Fruit fly (Drosophila melanogaster) whole organism, embryonic: ENCODE data around the gene CG14427.

ENCODE experiments used
- B-H2 ChIP-seq: fragments of 200-800 bp; sonication (Bioruptor generic); optimal IDR thresholded peaks from 2 replicates; lab custom pipeline; 2018; ENCODE audit warnings: missing biosample characterization, mild to moderate bottlenecking, missing genetic modification characterization
- Bteb2 ChIP-seq: fragments of 200-800 bp; sonication (Bioruptor generic); optimal IDR thresholded peaks from 2 replicates; lab custom pipeline; 2016; ENCODE audit warnings: missing biosample characterization, missing genetic modification characterization
- CG10366 ChIP-seq: fragments of 200-800 bp; sonication (Bioruptor generic); IDR thresholded peaks from 2 replicates; pipeline ENCODE4 v1.3.6; 2022; ENCODE audit warnings: missing biosample characterization, missing genetic modification characterization
- CG11696 ChIP-seq: fragments of 200-800 bp; sonication (Bioruptor generic); IDR thresholded peaks from 2 replicates; pipeline ENCODE4 v1.3.6; 2022; ENCODE audit warnings: missing biosample characterization, missing genetic modification characterization
- CG14965 ChIP-seq: fragments of 200-800 bp; sonication (Bioruptor generic); optimal IDR thresholded peaks from 2 replicates; lab custom pipeline; 2016; ENCODE audit warnings: missing biosample characterization, missing genetic modification characterization, borderline replicate concordance
- CG1647 ChIP-seq: fragments of 200-800 bp; sonication (Bioruptor generic); optimal IDR thresholded peaks from 3 replicates; lab custom pipeline; 2016; ENCODE audit warnings: missing biosample characterization, missing genetic modification characterization
- CG16815 ChIP-seq: fragments of 200-800 bp; sonication (Bioruptor generic); optimal IDR thresholded peaks from 3 replicates; lab custom pipeline; 2017; ENCODE audit warnings: missing biosample characterization, mild to moderate bottlenecking, missing genetic modification characterization
- CG2678 ChIP-seq: fragments of 200-800 bp; sonication (Bioruptor generic); optimal IDR thresholded peaks from 3 replicates; lab custom pipeline; 2019; ENCODE audit warnings: missing biosample characterization, mild to moderate bottlenecking, missing genetic modification characterization, moderate library complexity
- CG3838 ChIP-seq: fragments of 200-800 bp; sonication (Bioruptor generic); optimal IDR thresholded peaks from 3 replicates; lab custom pipeline; 2016; ENCODE audit warnings: missing biosample characterization, missing genetic modification characterization
- CG4424 ChIP-seq: fragments of 200-800 bp; sonication (Bioruptor generic); optimal IDR thresholded peaks from 3 replicates; lab custom pipeline; 2016; ENCODE audit warnings: missing biosample characterization, missing genetic modification characterization
- CG5245 ChIP-seq: fragments of 200-800 bp; sonication (Bioruptor generic); optimal IDR thresholded peaks from 3 replicates; lab custom pipeline; 2016; ENCODE audit warnings: missing biosample characterization, missing genetic modification characterization
- CG6654 ChIP-seq: fragments of 200-800 bp; sonication (Bioruptor generic); optimal IDR thresholded peaks from 2 replicates; lab custom pipeline; 2017; ENCODE audit warnings: missing biosample characterization, mild to moderate bottlenecking, missing genetic modification characterization
- CG6854 ChIP-seq: fragments of 200-800 bp; sonication (Bioruptor generic); optimal IDR thresholded peaks from 3 replicates; lab custom pipeline; 2017; ENCODE audit warnings: missing biosample characterization, mild to moderate bottlenecking, missing genetic modification characterization
- CG7839 ChIP-seq: fragments of 200-800 bp; sonication (Bioruptor generic); optimal IDR thresholded peaks from 3 replicates; lab custom pipeline; 2018; ENCODE audit warnings: missing biosample characterization, mild to moderate bottlenecking, missing genetic modification characterization, moderate library complexity
- CG8281 ChIP-seq: fragments of 200-800 bp; sonication (Bioruptor generic); optimal IDR thresholded peaks from 2 replicates; lab custom pipeline; 2018; ENCODE audit warnings: missing biosample characterization, mild to moderate bottlenecking, missing genetic modification characterization, moderate library complexity
- CG8290 ChIP-seq, 3 experiments: fragments of 200-800 bp; sonication (Bioruptor generic); optimal IDR thresholded peaks; 2 replicates each; lab custom pipeline; 2016 to 2019; ENCODE audit warnings: missing biosample characterization in 3 of 3, missing genetic modification characterization in 3 of 3, mild to moderate bottlenecking in 2 of 3, moderate library complexity in 1 of 3
- CkIIα-i1 ChIP-seq: fragments of 200-800 bp; sonication (Bioruptor generic); IDR thresholded peaks from 2 replicates; pipeline ENCODE4 v1.3.6; 2022; ENCODE audit warnings: missing biosample characterization, missing genetic modification characterization
- Doc2 ChIP-seq: fragments of 200-800 bp; sonication (Bioruptor generic); IDR thresholded peaks from 2 replicates; pipeline ENCODE4 v1.3.6; 2022; ENCODE audit warnings: missing biosample characterization, missing genetic modification characterization
- Doc3 ChIP-seq: fragments of 200-800 bp; sonication (Bioruptor generic); IDR thresholded peaks from 3 replicates; pipeline ENCODE4 v1.3.6; 2022; ENCODE audit warnings: missing biosample characterization, missing genetic modification characterization; ENCODE audit not compliant: partially characterized antibody
- E2f1 ChIP-seq: fragments of 200-800 bp; sonication (Bioruptor generic); IDR thresholded peaks from 2 replicates; pipeline ENCODE4 v1.3.6; 2022; ENCODE audit warnings: missing biosample characterization, missing genetic modification characterization
- ERR ChIP-seq: fragments of 200-800 bp; sonication (Bioruptor generic); optimal IDR thresholded peaks from 2 replicates; lab custom pipeline; 2016; ENCODE audit warnings: missing biosample characterization, missing genetic modification characterization
- MTF-1 ChIP-seq: fragments of 200-800 bp; sonication (Bioruptor generic); optimal IDR thresholded peaks from 2 replicates; lab custom pipeline; 2018; ENCODE audit warnings: missing biosample characterization, mild to moderate bottlenecking, missing genetic modification characterization, borderline replicate concordance
- Meics ChIP-seq: fragments of 200-800 bp; sonication (Bioruptor generic); optimal IDR thresholded peaks from 2 replicates; lab custom pipeline; 2017; ENCODE audit warnings: missing biosample characterization, mild to moderate bottlenecking, missing genetic modification characterization
- Mrtf ChIP-seq: fragments of 200-800 bp; sonication (Bioruptor generic); IDR thresholded peaks from 3 replicates; pipeline ENCODE4 v1.3.6; 2022; ENCODE audit warnings: missing biosample characterization, missing genetic modification characterization
- Nf-YA ChIP-seq: fragments of 200-800 bp; sonication (Bioruptor generic); IDR thresholded peaks from 2 replicates; pipeline ENCODE4 v1.3.6; 2022; ENCODE audit warnings: missing biosample characterization, missing genetic modification characterization
- Oli ChIP-seq: fragments of 200-800 bp; sonication (Bioruptor generic); optimal IDR thresholded peaks from 2 replicates; lab custom pipeline; 2018; ENCODE audit warnings: missing biosample characterization, mild to moderate bottlenecking, missing genetic modification characterization, moderate library complexity
- Tbp ChIP-seq: fragments of >200 bp; optimal IDR thresholded peaks from 2 replicates; lab custom pipeline; 2018; ENCODE audit warnings: missing biosample characterization, missing genetic modification characterization
- Trl ChIP-seq, 3 experiments: fragments of >200 bp in 2 of 3; fragments of 200-800 bp in 1 of 3; sonication (Bioruptor generic) in 1 of 3; optimal IDR thresholded peaks; 2 replicates in 1 of 3; 3 replicates in 2 of 3; lab custom pipeline; 2016 to 2017; ENCODE audit warnings: missing biosample characterization in 1 of 3, missing genetic modification characterization in 1 of 3
- da ChIP-seq: fragments of 200-800 bp; sonication (Bioruptor generic); optimal IDR thresholded peaks from 2 replicates; lab custom pipeline; 2016; ENCODE audit warnings: missing biosample characterization, missing genetic modification characterization
- dpn ChIP-seq, 2 experiments: fragments of 200-800 bp; sonication (Bioruptor generic); optimal IDR thresholded peaks; 3 replicates each; lab custom pipeline; 2016; ENCODE audit warnings: missing biosample characterization in 2 of 2, missing genetic modification characterization in 2 of 2
- fd96Cb ChIP-seq: fragments of 200-800 bp; sonication (Bioruptor generic); optimal IDR thresholded peaks from 2 replicates; lab custom pipeline; 2018; ENCODE audit warnings: missing biosample characterization, mild to moderate bottlenecking, missing genetic modification characterization, moderate library complexity
- gce ChIP-seq: fragments of 200-800 bp; sonication (Bioruptor generic); IDR thresholded peaks from 3 replicates; pipeline ENCODE4 v1.3.6; 2022; ENCODE audit warnings: missing biosample characterization, missing genetic modification characterization
- grn ChIP-seq: fragments of 200-800 bp; sonication (Bioruptor generic); optimal IDR thresholded peaks from 3 replicates; lab custom pipeline; 2017; ENCODE audit warnings: missing biosample characterization, missing genetic modification characterization
- gsb ChIP-seq: fragments of 200-800 bp; sonication (Bioruptor generic); IDR thresholded peaks from 2 replicates; pipeline ENCODE4 v1.3.6; 2022; ENCODE audit warnings: missing biosample characterization, missing genetic modification characterization
- ham ChIP-seq: fragments of 200-800 bp; sonication (Bioruptor generic); IDR thresholded peaks from 2 replicates; pipeline ENCODE4 v1.3.6; 2022; ENCODE audit warnings: missing biosample characterization, missing genetic modification characterization
- hbn ChIP-seq: fragments of 200-800 bp; sonication (Bioruptor generic); IDR thresholded peaks from 2 replicates; pipeline ENCODE4 v1.3.6; 2022; ENCODE audit warnings: missing biosample characterization, missing genetic modification characterization; ENCODE audit not compliant: partially characterized antibody
- inv ChIP-seq: fragments of 200-800 bp; sonication (Bioruptor generic); IDR thresholded peaks from 2 replicates; pipeline ENCODE4 v1.3.6; 2022; ENCODE audit warnings: missing biosample characterization, missing genetic modification characterization; ENCODE audit not compliant: partially characterized antibody
- jigr1 ChIP-seq: fragments of 200-800 bp; sonication (Bioruptor generic); IDR thresholded peaks from 3 replicates; pipeline ENCODE4 v1.3.6; 2022; ENCODE audit warnings: missing biosample characterization, missing genetic modification characterization
- phol ChIP-seq: fragments of 200-800 bp; sonication (Bioruptor generic); optimal IDR thresholded peaks from 3 replicates; lab custom pipeline; 2018; ENCODE audit warnings: missing biosample characterization, mild to moderate bottlenecking, missing genetic modification characterization, moderate library complexity
- prd ChIP-seq, 3 experiments: fragments of >200 bp in 2 of 3; fragments of 200-800 bp in 1 of 3; sonication (Bioruptor generic) in 1 of 3; optimal IDR thresholded peaks in 2 of 3; IDR thresholded peaks in 1 of 3; 2 replicates in 2 of 3; 3 replicates in 1 of 3; pipeline versions ENCODE4 v1.3.6 to Lab custom; 2017 to 2022; ENCODE audit warnings: missing biosample characterization in 1 of 3, missing genetic modification characterization in 1 of 3
- psq ChIP-seq: fragments of 200-800 bp; sonication (Bioruptor generic); optimal IDR thresholded peaks from 2 replicates; lab custom pipeline; 2017; ENCODE audit warnings: missing biosample characterization, missing genetic modification characterization
- pzg ChIP-seq: fragments of 200-800 bp; sonication (Bioruptor generic); optimal IDR thresholded peaks from 3 replicates; lab custom pipeline; 2018; ENCODE audit warnings: missing biosample characterization, mild to moderate bottlenecking, missing genetic modification characterization, moderate library complexity
- seq ChIP-seq: fragments of 200-800 bp; sonication (Bioruptor generic); IDR thresholded peaks from 2 replicates; pipeline ENCODE4 v1.3.6; 2022; ENCODE audit warnings: missing biosample characterization, missing genetic modification characterization
- stc ChIP-seq: fragments of 200-800 bp; sonication (Bioruptor generic); IDR thresholded peaks from 2 replicates; pipeline ENCODE4 v1.3.6; 2022; ENCODE audit warnings: missing biosample characterization, missing genetic modification characterization
- tll ChIP-seq, 2 experiments: fragments of 200-800 bp in 1 of 2; fragments of >200 bp in 1 of 2; sonication (Bioruptor generic) in 1 of 2; optimal IDR thresholded peaks; 2 replicates each; lab custom pipeline; 2017 to 2019; ENCODE audit warnings: missing biosample characterization in 2 of 2, missing genetic modification characterization in 2 of 2, mild to moderate bottlenecking in 1 of 2, moderate library complexity in 1 of 2
- toy ChIP-seq: fragments of 200-800 bp; sonication (Bioruptor generic); IDR thresholded peaks from 2 replicates; pipeline ENCODE4 v1.3.6; 2022; ENCODE audit warnings: missing biosample characterization, missing genetic modification characterization
- unc-4 ChIP-seq: fragments of 200-800 bp; sonication (Bioruptor generic); IDR thresholded peaks from 2 replicates; pipeline ENCODE4 v1.3.6; 2022; ENCODE audit warnings: missing biosample characterization, missing genetic modification characterization; ENCODE audit not compliant: partially characterized antibody
- vnd ChIP-seq: fragments of 200-800 bp; sonication (Bioruptor generic); IDR thresholded peaks from 3 replicates; pipeline ENCODE4 v1.3.6; 2022; ENCODE audit warnings: missing biosample characterization, missing genetic modification characterization; ENCODE audit not compliant: partially characterized antibody

Gene CG14427

DNA sequence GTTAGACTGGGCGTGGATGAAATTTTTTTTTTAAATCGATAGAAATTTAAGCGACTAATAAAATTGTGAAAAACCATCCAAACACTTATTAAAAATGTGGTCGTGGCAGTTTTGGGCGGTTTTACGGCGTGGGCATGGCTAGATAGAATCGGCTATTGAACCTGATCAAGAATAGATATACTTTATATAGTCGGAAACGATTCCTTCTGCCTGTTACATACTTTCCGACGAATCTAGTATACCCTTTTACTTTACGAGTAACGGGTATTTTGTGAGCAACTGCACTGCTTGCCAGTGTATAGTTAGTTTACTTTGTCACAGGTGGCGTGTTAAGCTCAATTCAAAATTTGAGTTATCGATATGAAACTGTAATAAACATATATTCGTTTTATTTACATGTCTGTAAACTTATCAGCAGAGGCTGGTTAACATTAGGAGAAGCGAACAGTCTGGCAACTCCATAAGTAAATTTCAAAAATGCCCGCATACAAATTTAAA, 25.4 kb upstream of the CG14427 start (continued):
- TF ChIP-seq Trl (optimal IDR thresholded peaks at IDR 0.05; lab: Kevin White, UChicago) (no peak), Trl (GFP tag; optimal IDR thresholded peaks at IDR 0.05; lab: Kevin White, UChicago) (peak; percentile 67), CG14965 (GFP tag; lab: Kevin White, UChicago) (no peak), psq (GFP tag; lab: Kevin White, UChicago) (no peak), fd96Cb (tag; lab: Kevin White, UChicago) (no peak), Mrtf (GFP tag; lab: Robert Waterston, UW) (peak; percentile 59; the same call in 1 of the 3 replicates), gce (GFP tag; lab: Robert Waterston, UW) (no peak), CG10366 (peak; percentile 10; the same call in 1 of the 2 replicates), CG6854 (GFP tag; lab: Kevin White, UChicago) (no peak), CG16815 (GFP tag; lab: Kevin White, UChicago) (no peak), stc (GFP tag; lab: Robert Waterston, UW) (no peak; the same call in 1 of the 2 replicates), toy (no peak), CG8290 (GFP tag; optimal IDR thresholded peaks at IDR 0.05; lab: Kevin White, UChicago) (peak; percentile 37), CG8290 (tag; optimal IDR thresholded peaks at IDR 0.05; lab: Kevin White, UChicago) (peak in 1 of 2 experiments; percentile 89), jigr1 (GFP tag; lab: Robert Waterston, UW) (no peak), B-H2 (GFP tag; lab: Kevin White, UChicago) (peak; percentile 52), CG7839 (tag; lab: Kevin White, UChicago) (peak; percentile 66), unc-4 (GFP tag; lab: Robert Waterston, UW) (peak; percentile 71), hbn (GFP tag; lab: Robert Waterston, UW) (peak; percentile 57), CG2678 (tag; lab: Kevin White, UChicago) (peak; percentile 62), tll (GFP tag; optimal IDR thresholded peaks at IDR 0.05; lab: Kevin White, UChicago) (no peak), Nf-YA (GFP tag; lab: Robert Waterston, UW) (peak; percentile 35; the same call in 1 of the 2 replicates), CG5245 (no peak), phol (tag; lab: Kevin White, UChicago) (peak; percentile 19), CG3838 (GFP tag; lab: Kevin White, UChicago) (no peak), Bteb2 (GFP tag; lab: Kevin White, UChicago) (no peak), ERR (GFP tag; lab: Kevin White, UChicago) (peak; percentile 38), dpn (GFP tag; optimal IDR thresholded peaks at IDR 0.05; lab: Kevin White, UChicago) (peak; percentile 47 to 79), grn (GFP tag; lab: Kevin White, UChicago) (no peak), Oli (no peak), CG8281 (no peak), seq (GFP tag; lab: Robert Waterston, UW) (no peak), prd (optimal IDR thresholded peaks at IDR 0.05; lab: Kevin White, UChicago) (no peak), prd (GFP tag; IDR thresholded peaks at IDR 0.05; lab: Robert Waterston, UW) (peak; percentile 62), pzg (GFP tag; lab: Kevin White, UChicago) (peak; percentile 80), ham (GFP tag; lab: Robert Waterston, UW) (no peak), E2f1 (peak; percentile 15; the same call in 1 of the 2 replicates), MTF-1 (GFP tag; lab: Kevin White, UChicago) (no peak), Meics (GFP tag; lab: Kevin White, UChicago) (peak; percentile 42), CG4424 (GFP tag; lab: Kevin White, UChicago) (peak; percentile 20), gsb (GFP tag; lab: Robert Waterston, UW) (0 out of 2 replicates have a peak, but pooled peaks have one; percentile 6), inv (GFP tag; lab: Robert Waterston, UW) (no peak), da (GFP tag; lab: Kevin White, UChicago) (no peak), CG6654 (no peak), CkIIα-i1 (no peak), CG11696 (GFP tag; lab: Robert Waterston, UW) (no peak), Doc2 (GFP tag; lab: Robert Waterston, UW) (no peak), vnd (no peak), Doc3 (GFP tag; lab: Robert Waterston, UW) (peak; percentile 42; the same call in 1 of the 3 replicates), Tbp (GFP tag; lab: Kevin White, UChicago) (no peak), CG1647 (GFP tag; lab: Kevin White, UChicago) (no peak)
